Fruit fly (Drosophila melanogaster): ENCODE measurements around the gene Vta1.

dm6 chr3L:1602833-1603128 is 49.9 kb downstream of the Vta1 start, which contains the start of the genes CG18170 and CG33791:
- no peak for TF ChIP-seq Hnf4 (GFP tag; optimal IDR thresholded peaks at IDR 0.05)
- TF ChIP-seq psq (GFP tag; optimal IDR thresholded peaks at IDR 0.05): no peak

Measured in whole organism, wandering third instar larva.